Worm (Caenorhabditis elegans) whole organism, midembryonic: ENCODE data around the gene F19G12.3.
A peak's percentile ranks its signal among the peaks of the same experiment; 100 is the strongest.

ENCODE experiments used
- cog-1 ChIP-seq: sonication (generic microtip); optimal IDR thresholded peaks from 2 replicates; lab custom pipeline; 2016; ENCODE audit warnings: missing genetic modification characterization, missing compliant biosample characterization
- med-1 ChIP-seq: sonication (generic microtip); optimal IDR thresholded peaks from 2 replicates; lab custom pipeline; 2017; ENCODE audit warnings: missing genetic modification characterization, mild to moderate bottlenecking, missing compliant biosample characterization, antibody characterized with exemption, missing genetic modification reagents; ENCODE audit not compliant: insufficient read depth
- ref-1 ChIP-seq: fragments of 200-800 bp; sonication (Bioruptor generic); conservative IDR thresholded peaks from 2 replicates; pipeline ENCODE4 v1.3.6; 2022; ENCODE audit warnings: missing genetic modification reagents, missing genetic modification characterization, missing compliant biosample characterization
- tab-1 ChIP-seq: fragments of 200-800 bp; sonication (Bioruptor generic); IDR thresholded peaks from 2 replicates; pipeline ENCODE4 v1.3.6; 2022; ENCODE audit warnings: missing genetic modification characterization, missing compliant biosample characterization
- ztf-29 ChIP-seq: fragments of 200-800 bp; sonication (Bioruptor generic); IDR thresholded peaks from 2 replicates; pipeline ENCODE4 v1.3.6; 2022; ENCODE audit warnings: missing genetic modification reagents, missing genetic modification characterization, missing compliant biosample characterization

DNA sequence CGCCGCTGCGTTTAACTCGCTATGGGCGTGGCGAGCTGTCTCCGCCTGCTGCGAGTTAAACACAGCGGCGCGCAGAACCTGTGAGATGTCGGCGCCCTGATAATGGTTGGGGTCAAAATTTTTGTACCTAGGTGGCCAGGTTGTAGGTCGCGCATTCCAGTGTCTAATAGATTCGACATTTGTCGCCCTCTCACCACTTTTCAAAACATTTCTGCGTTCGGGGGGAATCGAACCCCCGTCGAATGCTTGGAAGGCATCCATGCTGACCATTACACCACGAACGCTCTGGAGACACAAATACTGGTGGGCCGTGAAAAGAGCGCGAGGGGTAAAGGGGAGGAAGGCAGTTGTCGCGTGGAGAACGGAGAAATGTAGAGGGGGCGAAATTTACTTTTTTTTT lies 45.2 kb upstream of the F19G12.3 start:
- TF ChIP-seq med-1 (GFP tag; lab: Kevin White, UChicago) (peak; percentile 59), ref-1 (GFP tag; lab: Robert Waterston, UW) (peak; percentile 86), cog-1 (tag; lab: Kevin White, UChicago) (peak; percentile 81), tab-1 (GFP tag; lab: Robert Waterston, UW) (peak; percentile 94), ztf-29 (GFP tag; lab: Robert Waterston, UW) (peak; percentile 91)
